Fruit fly (Drosophila melanogaster): Measurements from ENCODE around the gene nyo.

DNA sequence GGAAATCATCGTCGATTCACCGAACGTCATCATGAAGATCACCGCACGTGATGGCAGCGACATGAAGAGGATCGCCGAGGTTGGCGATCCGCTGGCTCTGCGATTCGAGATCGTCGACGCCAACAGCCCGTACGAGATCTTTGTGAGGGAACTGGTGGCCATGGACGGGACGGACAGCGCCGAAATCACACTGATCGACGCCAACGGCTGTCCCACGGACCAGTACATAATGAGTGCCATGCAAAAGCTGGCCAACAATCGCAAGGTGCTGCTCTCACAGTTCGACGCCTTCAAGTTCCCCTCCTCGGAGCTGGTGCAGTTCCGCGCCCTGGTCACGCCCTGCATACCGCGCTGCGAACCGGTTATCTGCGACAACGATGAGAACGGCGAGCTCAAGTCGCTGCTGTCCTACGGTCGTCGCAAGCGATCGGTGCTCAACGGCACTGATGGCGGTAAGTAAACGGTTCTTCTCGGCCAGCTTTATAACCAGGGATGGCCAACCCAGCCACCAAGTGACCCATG lies 38.0 kb upstream of the nyo start:
- no peak for TF ChIP-seq ovo (GFP tag; optimal IDR thresholded peaks at IDR 0.05)
- TF ChIP-seq kay (GFP tag; ENCODE audit: borderline replicate concordance) = no peak
- no peak for TF ChIP-seq cic (GFP tag; optimal IDR thresholded peaks at IDR 0.05)
- TF ChIP-seq CG14711 (tag; optimal IDR thresholded peaks at IDR 0.05) = no peak
- TF ChIP-seq CG33017 (tag; optimal IDR thresholded peaks at IDR 0.05) = no peak
- no peak for TF ChIP-seq CG12768 (GFP tag; optimal IDR thresholded peaks at IDR 0.05)
- no peak for TF ChIP-seq bab1 (GFP tag; optimal IDR thresholded peaks at IDR 0.05)
- TF ChIP-seq CG7101 (tag; optimal IDR thresholded peaks at IDR 0.05) = no peak
- no peak for TF ChIP-seq CG11617 (GFP tag; optimal IDR thresholded peaks at IDR 0.05)
- no peak for TF ChIP-seq CG1620 (GFP tag; optimal IDR thresholded peaks at IDR 0.05)
